Worm (Caenorhabditis elegans): ENCODE measurements around the gene dpy-22.

DNA sequence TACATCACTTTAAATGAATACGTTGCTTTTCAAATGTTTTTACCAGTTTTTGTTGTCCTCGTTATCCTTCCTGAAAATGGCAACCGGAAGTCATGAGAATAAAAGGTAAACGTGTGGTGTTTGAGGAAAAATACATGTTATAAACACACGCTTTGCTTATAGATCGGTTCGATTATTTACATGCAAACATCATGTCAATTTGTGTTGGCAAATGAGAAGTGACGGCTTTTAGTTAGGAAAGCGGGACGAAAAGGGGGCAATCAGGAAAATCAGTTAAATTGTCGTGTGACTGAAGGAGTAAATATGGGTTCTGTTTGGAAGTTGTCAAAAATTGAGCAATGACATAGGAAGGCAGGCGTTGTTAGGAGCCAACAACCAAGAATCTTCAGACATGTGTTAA is 9.1 kb upstream of the dpy-22 start, which contains the start of gene rrc-1:
- TF ChIP-seq lir-1 (GFP tag; conservative IDR thresholded peaks at IDR 0.05) (no peak), tlf-1 (GFP tag; optimal IDR thresholded peaks at IDR 0.05) (no peak), nhr-179 (tag; optimal IDR thresholded peaks at IDR 0.05) (no peak)
